Worm (Caenorhabditis elegans): ENCODE data around the gene ubc-22.

The ubc-22 gene

DNA sequence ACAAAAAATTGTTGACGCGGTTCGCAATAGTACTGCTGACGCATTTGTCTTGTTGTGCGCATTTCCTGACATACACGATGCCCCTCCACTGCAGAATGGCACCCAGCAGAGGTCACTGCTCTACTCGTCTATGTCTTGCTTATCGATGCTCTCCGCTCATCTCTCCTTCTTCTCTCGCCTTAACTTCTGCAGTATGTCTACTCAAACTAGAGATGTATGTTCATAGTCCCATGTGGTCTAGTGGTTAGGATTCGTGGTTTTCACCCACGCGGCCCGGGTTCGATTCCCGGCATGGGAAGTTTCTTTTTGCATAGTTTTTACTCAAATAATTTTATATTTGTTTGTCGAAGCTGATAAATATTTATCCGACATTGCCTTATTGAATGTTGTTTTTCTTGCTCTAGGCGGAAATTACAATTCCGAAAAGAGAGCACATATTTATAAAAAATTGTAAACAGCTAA, 33.0 kb downstream of the ubc-22 start, which contains the start of gene C28G1.2 (continued):
- TF ChIP-seq set-16 (GFP tag; IDR thresholded peaks at IDR 0.05) (peak; percentile 64), nhr-77 (tag; optimal IDR thresholded peaks at IDR 0.05) (peak; percentile 87), gei-8 (GFP tag; optimal IDR thresholded peaks at IDR 0.05) (peak; percentile 87), duxl-1 (tag; optimal IDR thresholded peaks at IDR 0.05; ENCODE audit: poor library complexity) (peak; percentile 92), egl-27 (tag; optimal IDR thresholded peaks at IDR 0.05) (peak; percentile 10), nhr-76 (tag; optimal IDR thresholded peaks at IDR 0.05) (no peak), zag-1 (tag; optimal IDR thresholded peaks at IDR 0.05) (peak; percentile 48), madf-9 (GFP tag; conservative IDR thresholded peaks at IDR 0.05) (peak; percentile 94), mxl-3 (GFP tag; optimal IDR thresholded peaks at IDR 0.05) (peak; percentile 87), nhr-25 (tag; optimal IDR thresholded peaks at IDR 0.05; ENCODE audit: borderline replicate concordance, insufficient read depth) (peak; percentile 79), unc-62 (GFP tag; optimal IDR thresholded peaks at IDR 0.05 in 1 of 2) (peak in 1 of 2 experiments; percentile 98), unc-62 (tag; optimal IDR thresholded peaks at IDR 0.05) (no peak), snpc-4 (tag; optimal IDR thresholded peaks at IDR 0.05) (peak; percentile 18), pqm-1 (tag; optimal IDR thresholded peaks at IDR 0.05) (no peak), R02D3.7 (tag; optimal IDR thresholded peaks at IDR 0.05) (peak; percentile 48), ceh-62 (tag; optimal IDR thresholded peaks at IDR 0.05) (no peak), rbr-2 (tag; optimal IDR thresholded peaks at IDR 0.05) (peak; percentile 97), Y48G9A.11 (GFP tag; IDR thresholded peaks at IDR 0.05) (no peak; the same call in none of the 2 replicates), mxl-2 (GFP tag; conservative IDR thresholded peaks at IDR 0.05) (peak; percentile 86), mes-2 (tag; optimal IDR thresholded peaks at IDR 0.05; ENCODE audit: poor library complexity, severe bottlenecking) (peak; percentile 89), attf-4 (tag; optimal IDR thresholded peaks at IDR 0.05) (peak; percentile 46), snpc-1.2 (GFP tag; IDR thresholded peaks at IDR 0.05) (no peak; the same call in none of the 2 replicates), hmg-1.1 (GFP tag; IDR thresholded peaks at IDR 0.05) (peak; percentile 99), lim-7 (GFP tag; IDR thresholded peaks at IDR 0.05) (peak; percentile 99), dve-1 (tag; optimal IDR thresholded peaks at IDR 0.05; ENCODE audit: insufficient read depth) (peak; percentile 95), arid-1 (GFP tag; conservative IDR thresholded peaks at IDR 0.05) (peak; percentile 95), aha-1 (tag) (peak; percentile 99), Y5F2A.4 (GFP tag; optimal IDR thresholded peaks at IDR 0.05) (peak; percentile 87), lin-39 (tag; optimal IDR thresholded peaks at IDR 0.05) (no peak), F10B5.3 (tag; optimal IDR thresholded peaks at IDR 0.05) (peak; percentile 86), spr-1 (tag; optimal IDR thresholded peaks at IDR 0.05) (peak; percentile 92), lin-13 (GFP tag; optimal IDR thresholded peaks at IDR 0.05) (peak; percentile 77), nhr-42 (GFP tag; IDR thresholded peaks at IDR 0.05) (peak; percentile 88), ceh-20 (GFP tag; IDR thresholded peaks at IDR 0.05) (peak; percentile 97), mep-1 (tag; optimal IDR thresholded peaks at IDR 0.05) (peak; percentile 97), nhr-28 (tag; optimal IDR thresholded peaks at IDR 0.05) (peak; percentile 72), nhr-237 (tag; optimal IDR thresholded peaks at IDR 0.05) (no peak), egl-43 (GFP tag; IDR thresholded peaks at IDR 0.05) (peak; percentile 99), cey-2 (tag; optimal IDR thresholded peaks at IDR 0.05; ENCODE audit: borderline replicate concordance, insufficient read depth) (no peak), daf-12 (tag; optimal IDR thresholded peaks at IDR 0.05) (no peak), T26A8.4 (GFP tag; IDR thresholded peaks at IDR 0.05) (peak; percentile 95), F37D6.2 (tag; optimal IDR thresholded peaks at IDR 0.05) (peak; percentile 88), zip-11 (GFP tag; IDR thresholded peaks at IDR 0.05) (0 out of 2 replicates have a peak, but pooled peaks have one; percentile 78), dmd-8 (GFP tag; IDR thresholded peaks at IDR 0.05) (peak; percentile 98), unc-130 (GFP tag; optimal IDR thresholded peaks at IDR 0.05) (peak; percentile 67), ceh-44 (GFP tag; IDR thresholded peaks at IDR 0.05) (peak; percentile 94), tag-97 (GFP tag; IDR thresholded peaks at IDR 0.05) (no peak), F49E8.2 (tag; optimal IDR thresholded peaks at IDR 0.05; ENCODE audit: borderline replicate concordance) (peak; percentile 47), Y75B8A.6 (GFP tag; IDR thresholded peaks at IDR 0.05) (peak; percentile 95; the same call in 1 of the 2 replicates), unc-39 (tag; optimal IDR thresholded peaks at IDR 0.05) (no peak), jun-1 (tag; optimal IDR thresholded peaks at IDR 0.05) (peak; percentile 57)
